Fruit fly (Drosophila melanogaster) whole organism, embryonic: Measurements from ENCODE around the gene CCDC53.

Experiments
- Ada2b ChIP-seq: fragments of 200-800 bp; sonication (Bioruptor generic); IDR thresholded peaks from 2 replicates; pipeline ENCODE4 v1.3.6; 2022; ENCODE audit warnings: missing biosample characterization, missing genetic modification characterization
- Awh ChIP-seq: fragments of 200-800 bp; sonication (Bioruptor generic); IDR thresholded peaks from 2 replicates; pipeline ENCODE4, ENCODE4 v1.3.6; 2022; ENCODE audit warnings: missing biosample characterization, missing genetic modification characterization
- Bdp1 ChIP-seq: fragments of 200-800 bp; sonication (Bioruptor generic); optimal IDR thresholded peaks from 3 replicates; lab custom pipeline; 2016; ENCODE audit warnings: missing biosample characterization, missing genetic modification characterization
- CG10654 ChIP-seq: fragments of 200-800 bp; sonication (Bioruptor generic); optimal IDR thresholded peaks from 2 replicates; lab custom pipeline; 2016; ENCODE audit warnings: missing biosample characterization, missing genetic modification characterization
- CG11093 ChIP-seq: fragments of 200-800 bp; sonication (Bioruptor generic); IDR thresholded peaks from 3 replicates; pipeline ENCODE4 v1.3.6; 2022; ENCODE audit warnings: missing biosample characterization, missing genetic modification characterization
- CG12071 ChIP-seq: fragments of 200-800 bp; sonication (Bioruptor generic); optimal IDR thresholded peaks from 3 replicates; lab custom pipeline; 2018; ENCODE audit warnings: missing biosample characterization, mild to moderate bottlenecking, missing genetic modification characterization
- CG13894 ChIP-seq: fragments of 200-800 bp; sonication (Bioruptor generic); optimal IDR thresholded peaks from 3 replicates; lab custom pipeline; 2018; ENCODE audit warnings: missing biosample characterization, mild to moderate bottlenecking, missing genetic modification characterization, moderate library complexity
- CG17912 ChIP-seq: fragments of 200-800 bp; sonication (Bioruptor generic); optimal IDR thresholded peaks from 2 replicates; lab custom pipeline; 2018; ENCODE audit warnings: missing biosample characterization, mild to moderate bottlenecking, missing genetic modification characterization
- CG2875 ChIP-seq: fragments of 200-800 bp; sonication (Bioruptor generic); optimal IDR thresholded peaks from 2 replicates; lab custom pipeline; 2017; ENCODE audit warnings: missing biosample characterization, mild to moderate bottlenecking, missing genetic modification characterization, missing genetic modification reagents
- CG30431 ChIP-seq: fragments of 200-800 bp; sonication (Bioruptor generic); optimal IDR thresholded peaks from 2 replicates; lab custom pipeline; 2017; ENCODE audit warnings: missing biosample characterization, missing genetic modification characterization
- CG32772 ChIP-seq: fragments of 200-800 bp; sonication (Bioruptor generic); IDR thresholded peaks from 2 replicates; pipeline ENCODE4 v1.3.6; 2022; ENCODE audit warnings: missing biosample characterization, missing genetic modification characterization
- CG3407 ChIP-seq: fragments of 200-800 bp; sonication (Bioruptor generic); optimal IDR thresholded peaks from 2 replicates; lab custom pipeline; 2018; ENCODE audit warnings: missing biosample characterization, mild to moderate bottlenecking, missing genetic modification characterization
- CG6654 ChIP-seq: fragments of 200-800 bp; sonication (Bioruptor generic); optimal IDR thresholded peaks from 2 replicates; lab custom pipeline; 2017; ENCODE audit warnings: missing biosample characterization, mild to moderate bottlenecking, missing genetic modification characterization
- CG6813 ChIP-seq: fragments of 200-800 bp; sonication (Bioruptor generic); optimal IDR thresholded peaks from 2 replicates; lab custom pipeline; 2017; ENCODE audit warnings: missing biosample characterization, missing genetic modification characterization, mild to moderate bottlenecking, moderate library complexity, missing genetic modification reagents
- CG7271 ChIP-seq: fragments of 200-800 bp; sonication (Bioruptor generic); optimal IDR thresholded peaks from 2 replicates; lab custom pipeline; 2018; ENCODE audit warnings: missing biosample characterization, mild to moderate bottlenecking, missing genetic modification characterization, moderate library complexity
- CG7745 ChIP-seq: fragments of 200-800 bp; sonication (Bioruptor generic); optimal IDR thresholded peaks from 2 replicates; lab custom pipeline; 2018; ENCODE audit warnings: missing biosample characterization, mild to moderate bottlenecking, missing genetic modification characterization, moderate library complexity
- CG8944 ChIP-seq: fragments of 200-800 bp; sonication (Bioruptor generic); optimal IDR thresholded peaks from 3 replicates; lab custom pipeline; 2016; ENCODE audit warnings: missing biosample characterization, missing genetic modification characterization
- Fer3 ChIP-seq: fragments of 200-800 bp; sonication (Bioruptor generic); optimal IDR thresholded peaks from 2 replicates; lab custom pipeline; 2018; ENCODE audit warnings: missing biosample characterization, mild to moderate bottlenecking, missing genetic modification characterization, moderate library complexity
- HLH54F ChIP-seq: fragments of 200-800 bp; sonication (Bioruptor generic); optimal IDR thresholded peaks from 3 replicates; lab custom pipeline; 2016; ENCODE audit warnings: missing biosample characterization, missing genetic modification characterization
- MBD-R2 ChIP-seq: fragments of 200-800 bp; sonication (Bioruptor generic); IDR thresholded peaks from 2 replicates; pipeline ENCODE4 v1.3.6; 2022; ENCODE audit warnings: missing biosample characterization, missing genetic modification characterization
- Mes4 ChIP-seq: fragments of 200-800 bp; sonication (Bioruptor generic); optimal IDR thresholded peaks from 2 replicates; lab custom pipeline; 2016; ENCODE audit warnings: missing biosample characterization, missing genetic modification characterization
- NC2α ChIP-seq: fragments of 200-800 bp; sonication (Bioruptor generic); optimal IDR thresholded peaks from 2 replicates; lab custom pipeline; 2016; ENCODE audit warnings: missing biosample characterization, missing genetic modification characterization
- NfI ChIP-seq: fragments of 200-800 bp; sonication (Bioruptor generic); optimal IDR thresholded peaks from 3 replicates; lab custom pipeline; 2018; ENCODE audit warnings: missing biosample characterization, mild to moderate bottlenecking, missing genetic modification characterization, moderate library complexity
- Oaz ChIP-seq: fragments of 200-800 bp; sonication (Bioruptor generic); IDR thresholded peaks from 2 replicates; pipeline ENCODE4 v1.3.6; 2022; ENCODE audit warnings: missing biosample characterization, missing genetic modification characterization
- Rfx ChIP-seq: fragments of 200-800 bp; sonication (Bioruptor generic); IDR thresholded peaks from 2 replicates; pipeline ENCODE4 v1.3.6; 2022; ENCODE audit warnings: missing biosample characterization, missing genetic modification characterization
- Rx ChIP-seq: fragments of 200-800 bp; sonication (Bioruptor generic); IDR thresholded peaks from 2 replicates; pipeline ENCODE4 v1.3.6; 2022; ENCODE audit warnings: missing biosample characterization, missing genetic modification characterization
- Sry-δ ChIP-seq: fragments of 200-800 bp; sonication (Bioruptor generic); optimal IDR thresholded peaks from 2 replicates; lab custom pipeline; 2016; ENCODE audit warnings: missing biosample characterization, missing genetic modification characterization
- Ssrp ChIP-seq: fragments of 200-800 bp; sonication (Bioruptor generic); optimal IDR thresholded peaks from 2 replicates; lab custom pipeline; 2018; ENCODE audit warnings: missing biosample characterization, mild to moderate bottlenecking, missing genetic modification characterization, moderate library complexity
- Vsx1 ChIP-seq: fragments of 200-800 bp; sonication (Bioruptor generic); optimal IDR thresholded peaks from 2 replicates; lab custom pipeline; 2017; ENCODE audit warnings: missing biosample characterization, mild to moderate bottlenecking, missing genetic modification characterization, missing genetic modification reagents
- ap ChIP-seq: fragments of 200-800 bp; sonication (Bioruptor generic); IDR thresholded peaks from 2 replicates; pipeline ENCODE4 v1.3.6; 2022; ENCODE audit warnings: missing biosample characterization, missing genetic modification characterization
- az2 ChIP-seq: fragments of 200-800 bp; sonication (Bioruptor generic); optimal IDR thresholded peaks from 3 replicates; lab custom pipeline; 2016; ENCODE audit warnings: missing biosample characterization, missing genetic modification characterization
- dmrt11E ChIP-seq: fragments of 200-800 bp; sonication (Bioruptor generic); optimal IDR thresholded peaks from 3 replicates; lab custom pipeline; 2018; ENCODE audit warnings: missing biosample characterization, mild to moderate bottlenecking, missing genetic modification characterization, moderate library complexity
- dpn ChIP-seq, 2 experiments: fragments of 200-800 bp; sonication (Bioruptor generic); optimal IDR thresholded peaks; 3 replicates each; lab custom pipeline; 2016; ENCODE audit warnings: missing biosample characterization in 2 of 2, missing genetic modification characterization in 2 of 2
- esg ChIP-seq: fragments of 200-800 bp; sonication (Bioruptor generic); conservative IDR thresholded peaks from 2 replicates; pipeline ENCODE4 v1.3.6; 2022; ENCODE audit warnings: missing biosample characterization, missing genetic modification characterization
- fd96Cb ChIP-seq: fragments of 200-800 bp; sonication (Bioruptor generic); optimal IDR thresholded peaks from 2 replicates; lab custom pipeline; 2018; ENCODE audit warnings: missing biosample characterization, mild to moderate bottlenecking, missing genetic modification characterization, moderate library complexity
- fru ChIP-seq: fragments of >200 bp; optimal IDR thresholded peaks from 2 replicates; lab custom pipeline; 2017
- gsb ChIP-seq: fragments of 200-800 bp; sonication (Bioruptor generic); IDR thresholded peaks from 2 replicates; pipeline ENCODE4 v1.3.6; 2022; ENCODE audit warnings: missing biosample characterization, missing genetic modification characterization
- ham ChIP-seq: fragments of 200-800 bp; sonication (Bioruptor generic); IDR thresholded peaks from 2 replicates; pipeline ENCODE4 v1.3.6; 2022; ENCODE audit warnings: missing biosample characterization, missing genetic modification characterization
- hb ChIP-seq: fragments of 200-800 bp; sonication (Bioruptor generic); IDR thresholded peaks from 3 replicates; pipeline ENCODE4 v1.3.6; 2022; ENCODE audit warnings: missing biosample characterization, missing genetic modification characterization; ENCODE audit not compliant: partially characterized antibody
- hbn ChIP-seq: fragments of 200-800 bp; sonication (Bioruptor generic); IDR thresholded peaks from 2 replicates; pipeline ENCODE4 v1.3.6; 2022; ENCODE audit warnings: missing biosample characterization, missing genetic modification characterization; ENCODE audit not compliant: partially characterized antibody
- jing ChIP-seq: fragments of 200-800 bp; sonication (Bioruptor generic); optimal IDR thresholded peaks from 2 replicates; lab custom pipeline; 2018; ENCODE audit warnings: missing biosample characterization, mild to moderate bottlenecking, missing genetic modification characterization
- kay ChIP-seq: fragments of 200-800 bp; sonication (Bioruptor generic); optimal IDR thresholded peaks from 2 replicates; lab custom pipeline; 2016; ENCODE audit warnings: missing biosample characterization, missing genetic modification characterization
- lab ChIP-seq: fragments of 200-800 bp; sonication (Bioruptor generic); optimal IDR thresholded peaks from 3 replicates; lab custom pipeline; 2017; ENCODE audit warnings: missing biosample characterization, missing genetic modification characterization, mild to moderate bottlenecking, moderate library complexity, missing genetic modification reagents
- lilli ChIP-seq: fragments of 200-800 bp; sonication (Bioruptor generic); optimal IDR thresholded peaks from 3 replicates; lab custom pipeline; 2016; ENCODE audit warnings: missing biosample characterization, missing genetic modification characterization
- nau ChIP-seq: fragments of 200-800 bp; sonication (Bioruptor generic); optimal IDR thresholded peaks from 3 replicates; lab custom pipeline; 2017; ENCODE audit warnings: missing biosample characterization, mild to moderate bottlenecking, missing genetic modification characterization, missing genetic modification reagents
- rib ChIP-seq: fragments of 200-800 bp; sonication (Bioruptor generic); IDR thresholded peaks from 2 replicates; pipeline ENCODE4 v1.3.6; 2022; ENCODE audit warnings: missing biosample characterization, missing genetic modification characterization
- stc ChIP-seq: fragments of 200-800 bp; sonication (Bioruptor generic); IDR thresholded peaks from 2 replicates; pipeline ENCODE4 v1.3.6; 2022; ENCODE audit warnings: missing biosample characterization, missing genetic modification characterization
- tap ChIP-seq: fragments of 200-800 bp; optimal IDR thresholded peaks from 3 replicates; lab custom pipeline; 2019; ENCODE audit warnings: missing biosample characterization, mild to moderate bottlenecking, missing genetic modification characterization, moderate library complexity
- tll ChIP-seq, 2 experiments: fragments of 200-800 bp in 1 of 2; fragments of >200 bp in 1 of 2; sonication (Bioruptor generic) in 1 of 2; optimal IDR thresholded peaks; 2 replicates each; lab custom pipeline; 2017 to 2019; ENCODE audit warnings: missing biosample characterization in 2 of 2, missing genetic modification characterization in 2 of 2, mild to moderate bottlenecking in 1 of 2, moderate library complexity in 1 of 2
- trh ChIP-seq: fragments of 200-800 bp; sonication (Bioruptor generic); optimal IDR thresholded peaks from 2 replicates; lab custom pipeline; 2016; ENCODE audit warnings: missing biosample characterization, missing genetic modification characterization
- yki ChIP-seq: fragments of >200 bp; optimal IDR thresholded peaks from 3 replicates; lab custom pipeline; 2018
- zfh2 ChIP-seq: fragments of 200-800 bp; sonication (Bioruptor generic); optimal IDR thresholded peaks from 2 replicates; lab custom pipeline; 2016; ENCODE audit warnings: missing biosample characterization, missing genetic modification characterization

The CCDC53 gene

DNA sequence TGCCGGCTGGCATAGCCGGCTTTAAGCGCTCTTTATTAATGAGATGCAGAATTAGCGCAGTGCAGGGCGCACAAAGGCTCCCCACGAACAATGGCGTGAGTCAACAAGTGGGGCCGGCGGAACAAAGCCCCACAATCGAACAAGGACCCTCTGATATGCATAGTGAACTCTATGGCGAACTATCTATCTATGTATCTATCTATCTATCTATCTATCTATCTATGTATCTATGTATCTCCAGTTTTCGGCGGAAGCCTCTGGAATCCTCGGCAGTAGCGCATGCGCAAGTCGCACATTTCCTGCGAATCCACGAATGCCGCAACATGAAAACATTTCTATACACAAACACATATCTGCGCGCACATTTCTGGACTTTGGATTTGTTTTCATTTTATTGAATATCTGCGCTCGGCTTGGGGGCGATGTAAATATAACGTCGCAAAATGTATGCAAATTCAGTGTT, 40.3 kb upstream of the CCDC53 start (continued):
- no peak for TF ChIP-seq Vsx1 (GFP tag; lab: Kevin White, UChicago)
- TF ChIP-seq CG6654 = peak; percentile 26
- no peak for TF ChIP-seq dmrt11E (tag; lab: Kevin White, UChicago)
- no peak for TF ChIP-seq CG7271 (tag; lab: Kevin White, UChicago)
- no peak for TF ChIP-seq Awh (GFP tag; lab: Robert Waterston, UW)
- peak; percentile 34 for TF ChIP-seq NfI (GFP tag; lab: Kevin White, UChicago)
- TF ChIP-seq tap (tag; lab: Kevin White, UChicago) = no peak
- no peak for TF ChIP-seq ap (GFP tag; lab: Robert Waterston, UW)
- no peak for TF ChIP-seq nau
- peak; percentile 22 for TF ChIP-seq CG13894 (tag; lab: Kevin White, UChicago)
- no peak for TF ChIP-seq CG7745
- no peak for TF ChIP-seq hb (GFP tag; lab: Robert Waterston, UW)
- no peak; the same call in 1 of the 2 replicates for TF ChIP-seq esg (GFP tag; lab: Robert Waterston, UW)
- TF ChIP-seq Bdp1 (GFP tag; lab: Kevin White, UChicago) = no peak
- no peak for TF ChIP-seq hbn
- no peak for TF ChIP-seq CG32772 (GFP tag; lab: Robert Waterston, UW)
- no peak for TF ChIP-seq stc
- no peak for TF ChIP-seq ham (GFP tag; lab: Robert Waterston, UW)
- TF ChIP-seq dpn (GFP tag; optimal IDR thresholded peaks at IDR 0.05; lab: Kevin White, UChicago) = peak; percentile 7 to 26
- TF ChIP-seq jing (GFP tag; lab: Kevin White, UChicago) = no peak
- TF ChIP-seq Ada2b (GFP tag; lab: Robert Waterston, UW) = no peak
- no peak for TF ChIP-seq CG12071 (GFP tag; lab: Kevin White, UChicago)
- TF ChIP-seq Ssrp (tag; lab: Kevin White, UChicago) = no peak
- no peak for TF ChIP-seq fru (lab: Kevin White, UChicago)
- peak; percentile 63 for TF ChIP-seq lab (GFP tag; lab: Kevin White, UChicago)
- TF ChIP-seq Fer3 (tag; lab: Kevin White, UChicago) = peak; percentile 27
- TF ChIP-seq CG8944 (GFP tag; lab: Kevin White, UChicago) = no peak
- TF ChIP-seq CG2875 (GFP tag; lab: Kevin White, UChicago) = no peak
- no peak for TF ChIP-seq Rx (GFP tag; lab: Robert Waterston, UW)
- TF ChIP-seq CG6813 = no peak
- no peak for TF ChIP-seq Mes4 (GFP tag; lab: Kevin White, UChicago)
- no peak for TF ChIP-seq CG11093 (GFP tag; lab: Robert Waterston, UW)
- TF ChIP-seq rib (GFP tag; lab: Robert Waterston, UW) = no peak
- TF ChIP-seq lilli (GFP tag; lab: Kevin White, UChicago) = peak; percentile 68
- no peak for TF ChIP-seq CG3407 (GFP tag; lab: Kevin White, UChicago)
- no peak for TF ChIP-seq MBD-R2 (GFP tag; lab: Robert Waterston, UW)
- no peak for TF ChIP-seq fd96Cb (tag; lab: Kevin White, UChicago)
- TF ChIP-seq CG17912 (GFP tag; lab: Kevin White, UChicago) = no peak
- TF ChIP-seq kay = no peak
- TF ChIP-seq CG30431 (GFP tag; lab: Kevin White, UChicago) = no peak
- TF ChIP-seq tll (GFP tag; optimal IDR thresholded peaks at IDR 0.05; lab: Kevin White, UChicago) = no peak
- TF ChIP-seq NC2α = no peak
- no peak for TF ChIP-seq az2 (GFP tag; lab: Kevin White, UChicago)
- TF ChIP-seq gsb (GFP tag; lab: Robert Waterston, UW) = no peak
- TF ChIP-seq CG10654 = no peak
- TF ChIP-seq Rfx = peak; percentile 57
- no peak for TF ChIP-seq yki
- TF ChIP-seq HLH54F = peak; percentile 45
- peak; percentile 75 for TF ChIP-seq zfh2 (GFP tag; lab: Kevin White, UChicago)
- TF ChIP-seq Oaz (GFP tag; lab: Robert Waterston, UW) = no peak
- no peak for TF ChIP-seq Sry-δ (GFP tag; lab: Kevin White, UChicago)
- TF ChIP-seq trh (GFP tag; lab: Kevin White, UChicago) = no peak
